Worm (Caenorhabditis elegans) whole organism, young adult: ENCODE results near the gene F57H12.6.

ENCODE experiments used
- D2030.7 ChIP-seq: fragments of 200-800 bp; sonication (Bioruptor generic); IDR thresholded peaks from 2 replicates; pipeline ENCODE4 v1.3.6; 2022; ENCODE audit warnings: missing genetic modification reagents, missing genetic modification characterization, missing compliant biosample characterization
- F33H1.4 ChIP-seq: fragments of 200-800 bp; sonication (Bioruptor generic); IDR thresholded peaks from 2 replicates; pipeline ENCODE4 v1.3.6; 2022; ENCODE audit warnings: missing genetic modification reagents, missing genetic modification characterization, missing compliant biosample characterization
- F39B2.1 ChIP-seq: fragments of 200-800 bp; sonication (Bioruptor generic); IDR thresholded peaks from 2 replicates; pipeline ENCODE4 v1.3.6; 2022; ENCODE audit warnings: missing genetic modification reagents, missing genetic modification characterization, missing compliant biosample characterization
- F49E8.2 ChIP-seq: sonication (generic microtip); optimal IDR thresholded peaks from 3 replicates; lab custom pipeline; 2017; ENCODE audit warnings: missing genetic modification characterization, mild to moderate bottlenecking, missing compliant biosample characterization, antibody characterized with exemption, moderate library complexity; ENCODE audit not compliant: insufficient read depth
- F55B11.4 ChIP-seq: sonication (generic microtip); optimal IDR thresholded peaks from 2 replicates; lab custom pipeline; 2016; ENCODE audit warnings: missing compliant biosample characterization, missing genetic modification characterization, borderline replicate concordance; ENCODE audit not compliant: insufficient read depth
- F57C9.4 ChIP-seq: sonication (generic microtip); optimal IDR thresholded peaks from 2 replicates; lab custom pipeline; 2017; ENCODE audit warnings: mild to moderate bottlenecking, missing genetic modification characterization, missing compliant biosample characterization
- Y53G8AR.9 ChIP-seq: fragments of 200-800 bp; sonication (Bioruptor generic); conservative IDR thresholded peaks from 2 replicates; pipeline ENCODE4 v1.3.6; 2022; ENCODE audit warnings: missing genetic modification reagents, missing genetic modification characterization, missing compliant biosample characterization
- Y67H2A.10 ChIP-seq: fragments of 200-800 bp; sonication (Bioruptor generic); conservative IDR thresholded peaks from 2 replicates; pipeline ENCODE4 v1.3.6; 2022; ENCODE audit warnings: missing genetic modification reagents, missing genetic modification characterization, missing compliant biosample characterization
- atf-7 ChIP-seq: sonication (generic microtip); optimal IDR thresholded peaks from 2 replicates; lab custom pipeline; 2017; ENCODE audit warnings: mild to moderate bottlenecking, missing genetic modification characterization, missing compliant biosample characterization
- athp-1 ChIP-seq: sonication (generic microtip); optimal IDR thresholded peaks from 2 replicates; lab custom pipeline; 2017; ENCODE audit warnings: mild to moderate bottlenecking, missing genetic modification characterization, missing compliant biosample characterization
- attf-6 ChIP-seq: fragments of 200-800 bp; sonication (Bioruptor generic); IDR thresholded peaks from 2 replicates; pipeline ENCODE4 v1.3.6; 2022; ENCODE audit warnings: missing genetic modification reagents, missing genetic modification characterization, missing compliant biosample characterization
- bed-1 ChIP-seq: fragments of 200-800 bp; sonication (Bioruptor generic); IDR thresholded peaks from 2 replicates; pipeline ENCODE4 v1.3.6; 2022; ENCODE audit warnings: missing genetic modification reagents, missing genetic modification characterization, missing compliant biosample characterization
- ceh-100 ChIP-seq: fragments of 200-800 bp; sonication (Bioruptor generic); IDR thresholded peaks from 2 replicates; pipeline ENCODE4 v1.3.6; 2022; ENCODE audit warnings: missing genetic modification reagents, missing genetic modification characterization, missing compliant biosample characterization
- ceh-58 ChIP-seq: fragments of 200-800 bp; sonication (Bioruptor generic); IDR thresholded peaks from 2 replicates; pipeline ENCODE4 v1.3.6; 2022; ENCODE audit warnings: missing genetic modification characterization, missing compliant biosample characterization
- ceh-79 ChIP-seq: sonication (generic microtip); optimal IDR thresholded peaks from 2 replicates; lab custom pipeline; 2017; ENCODE audit warnings: mild to moderate bottlenecking, missing genetic modification characterization, missing compliant biosample characterization
- ceh-91 ChIP-seq: fragments of 200-800 bp; sonication (Bioruptor generic); IDR thresholded peaks from 2 replicates; pipeline ENCODE4 v1.3.6; 2022; ENCODE audit warnings: missing genetic modification reagents, missing genetic modification characterization, missing compliant biosample characterization
- chd-7 ChIP-seq: sonication (generic microtip); optimal IDR thresholded peaks from 2 replicates; lab custom pipeline; 2016; ENCODE audit warnings: mild to moderate bottlenecking, missing genetic modification characterization, moderate library complexity, missing compliant biosample characterization
- dox-1 ChIP-seq: fragments of 200-800 bp; sonication (Bioruptor generic); IDR thresholded peaks from 2 replicates; pipeline ENCODE4 v1.3.6; 2022; ENCODE audit warnings: missing genetic modification reagents, missing genetic modification characterization, missing compliant biosample characterization
- egl-44 ChIP-seq: fragments of 200-800 bp; sonication (Bioruptor generic); IDR thresholded peaks from 2 replicates; pipeline ENCODE4 v1.3.6; 2022; ENCODE audit warnings: missing genetic modification reagents, missing genetic modification characterization, missing compliant biosample characterization
- egrh-3 ChIP-seq: fragments of 200-800 bp; sonication (Bioruptor generic); IDR thresholded peaks from 2 replicates; pipeline ENCODE4 v1.3.6; 2022; ENCODE audit warnings: missing genetic modification reagents, missing genetic modification characterization, missing compliant biosample characterization
- ekl-4 ChIP-seq: fragments of 200-800 bp; sonication (Bioruptor generic); IDR thresholded peaks from 2 replicates; pipeline ENCODE4 v1.3.6; 2022; ENCODE audit warnings: missing genetic modification reagents, missing genetic modification characterization, missing compliant biosample characterization
- hsf-1 ChIP-seq: fragments of 200-800 bp; sonication (Bioruptor generic); IDR thresholded peaks from 2 replicates; pipeline ENCODE4 v1.3.6; 2022; ENCODE audit warnings: missing genetic modification reagents, missing genetic modification characterization, missing compliant biosample characterization
- let-526 ChIP-seq: fragments of 200-800 bp; sonication (Bioruptor generic); IDR thresholded peaks from 2 replicates; pipeline ENCODE4 v1.3.6; 2022; ENCODE audit warnings: missing genetic modification reagents, missing genetic modification characterization, missing compliant biosample characterization
- lsl-1 ChIP-seq: fragments of 200-800 bp; sonication (Bioruptor generic); optimal IDR thresholded peaks from 2 replicates; lab custom pipeline; 2018; ENCODE audit warnings: mild to moderate bottlenecking, missing genetic modification characterization, moderate library complexity, missing compliant biosample characterization
- madf-3 ChIP-seq: fragments of 200-800 bp; sonication (Bioruptor generic); IDR thresholded peaks from 2 replicates; pipeline ENCODE4 v1.3.6; 2022; ENCODE audit warnings: missing genetic modification reagents, missing genetic modification characterization, missing compliant biosample characterization
- madf-6 ChIP-seq: fragments of 200-800 bp; sonication (Bioruptor generic); IDR thresholded peaks from 2 replicates; pipeline ENCODE4 v1.3.6; 2022; ENCODE audit warnings: missing genetic modification reagents, missing genetic modification characterization, missing compliant biosample characterization
- madf-8 ChIP-seq: fragments of 200-800 bp; sonication (Bioruptor generic); conservative IDR thresholded peaks from 2 replicates; pipeline ENCODE4 v1.3.6; 2022; ENCODE audit warnings: missing genetic modification reagents, missing genetic modification characterization, missing compliant biosample characterization
- mes-4 ChIP-seq: sonication (generic microtip); optimal IDR thresholded peaks from 2 replicates; lab custom pipeline; 2016; ENCODE audit warnings: missing genotype, missing genetic modification characterization, missing compliant biosample characterization
- nfya-2 ChIP-seq: fragments of 200-800 bp; sonication (Bioruptor generic); IDR thresholded peaks from 2 replicates; pipeline ENCODE4 v1.3.6; 2022; ENCODE audit warnings: missing genetic modification reagents, missing genetic modification characterization, missing compliant biosample characterization
- nfyb-1 ChIP-seq: fragments of 200-800 bp; sonication (Bioruptor generic); IDR thresholded peaks from 2 replicates; pipeline ENCODE4 v1.3.6; 2022; ENCODE audit warnings: missing genetic modification reagents, missing genetic modification characterization, missing compliant biosample characterization
- nhr-179 ChIP-seq: sonication (generic microtip); optimal IDR thresholded peaks from 2 replicates; lab custom pipeline; 2016; ENCODE audit warnings: mild to moderate bottlenecking, missing genetic modification characterization, missing compliant biosample characterization
- rec-8 ChIP-seq, 2 experiments: sonication (generic microtip); optimal IDR thresholded peaks; 2 replicates each; lab custom pipeline; 2016; ENCODE audit warnings: mild to moderate bottlenecking in 2 of 2, missing genetic modification characterization in 2 of 2, missing genetic modification reagents in 2 of 2, missing genotype in 2 of 2, missing biosample characterization in 1 of 2, missing compliant biosample characterization in 1 of 2, moderate library complexity in 1 of 2
- sea-2 ChIP-seq: fragments of 200-800 bp; sonication (Bioruptor generic); IDR thresholded peaks from 2 replicates; pipeline ENCODE4 v1.3.6; 2022; ENCODE audit warnings: missing genetic modification characterization, missing compliant biosample characterization
- snpc-1.1 ChIP-seq: sonication (generic microtip); optimal IDR thresholded peaks from 2 replicates; lab custom pipeline; 2017; ENCODE audit warnings: missing genetic modification characterization, mild to moderate bottlenecking, missing compliant biosample characterization, antibody characterized with exemption, moderate library complexity, missing genotype, missing genetic modification reagents; ENCODE audit not compliant: insufficient read depth
- tbp1 ChIP-seq: fragments of 200-800 bp; sonication (Bioruptor generic); optimal IDR thresholded peaks from 2 replicates; lab custom pipeline; 2018; ENCODE audit warnings: mild to moderate bottlenecking, missing genetic modification characterization, missing compliant biosample characterization
- tbx-9 ChIP-seq: sonication (generic microtip); optimal IDR thresholded peaks from 2 replicates; lab custom pipeline; 2016; ENCODE audit warnings: borderline replicate concordance, missing genetic modification characterization, inconsistent platforms, missing compliant biosample characterization
- tlf-1 ChIP-seq: fragments of 200-800 bp; sonication (Bioruptor generic); optimal IDR thresholded peaks from 2 replicates; lab custom pipeline; 2018; ENCODE audit warnings: mild to moderate bottlenecking, missing genetic modification characterization, missing compliant biosample characterization
- unc-62 ChIP-seq: fragments of 150-350 bp; optimal IDR thresholded peaks from 2 replicates; lab custom pipeline; 2014; ENCODE audit warnings: missing biosample characterization, missing genetic modification reagents, missing genetic modification characterization
- ztf-25 ChIP-seq: fragments of 200-800 bp; sonication (Bioruptor generic); IDR thresholded peaks from 2 replicates; pipeline ENCODE4 v1.3.6; 2022; ENCODE audit warnings: missing genetic modification reagents, missing genetic modification characterization, missing compliant biosample characterization
- ztf-26 ChIP-seq: sonication (generic microtip); optimal IDR thresholded peaks from 2 replicates; lab custom pipeline; 2017; ENCODE audit warnings: missing genetic modification characterization, missing compliant biosample characterization
- ztf-3 ChIP-seq: fragments of 200-800 bp; sonication (Bioruptor generic); optimal IDR thresholded peaks from 2 replicates; lab custom pipeline; 2018; ENCODE audit warnings: mild to moderate bottlenecking, missing genetic modification characterization, missing compliant biosample characterization
- ztf-6 ChIP-seq: fragments of 200-800 bp; sonication (Bioruptor generic); IDR thresholded peaks from 2 replicates; pipeline ENCODE4 v1.3.6; 2022; ENCODE audit warnings: missing genetic modification reagents, missing genetic modification characterization, missing compliant biosample characterization

F57H12.6 gene

DNA sequence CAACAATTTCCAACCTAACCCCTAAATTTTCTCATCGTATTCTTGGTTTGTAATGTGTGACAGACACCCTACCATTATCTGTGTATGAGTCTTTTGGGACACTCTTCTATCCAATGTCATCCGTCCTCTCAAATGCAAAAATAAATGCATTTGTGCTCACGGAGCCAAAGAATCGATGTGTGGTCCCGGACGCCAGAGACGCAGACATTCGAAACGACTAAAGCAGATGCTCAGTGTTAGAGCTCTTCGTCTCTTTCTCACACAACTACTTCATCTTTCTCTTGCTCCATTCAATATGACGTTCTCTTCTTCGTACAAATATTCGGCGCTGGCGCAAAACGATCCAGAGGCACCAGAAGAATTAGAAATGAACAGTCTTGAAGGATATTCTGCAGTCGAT, 3.5 kb upstream of the F57H12.6 start, which contains the start of gene unc-24:
TSS of gene unc-24 (plus strand) at position 283 of the 400 bp plus-strand sequence.
- TF ChIP-seq let-526 (no peak), ztf-26 (no peak), ztf-3 (no peak)

DNA sequence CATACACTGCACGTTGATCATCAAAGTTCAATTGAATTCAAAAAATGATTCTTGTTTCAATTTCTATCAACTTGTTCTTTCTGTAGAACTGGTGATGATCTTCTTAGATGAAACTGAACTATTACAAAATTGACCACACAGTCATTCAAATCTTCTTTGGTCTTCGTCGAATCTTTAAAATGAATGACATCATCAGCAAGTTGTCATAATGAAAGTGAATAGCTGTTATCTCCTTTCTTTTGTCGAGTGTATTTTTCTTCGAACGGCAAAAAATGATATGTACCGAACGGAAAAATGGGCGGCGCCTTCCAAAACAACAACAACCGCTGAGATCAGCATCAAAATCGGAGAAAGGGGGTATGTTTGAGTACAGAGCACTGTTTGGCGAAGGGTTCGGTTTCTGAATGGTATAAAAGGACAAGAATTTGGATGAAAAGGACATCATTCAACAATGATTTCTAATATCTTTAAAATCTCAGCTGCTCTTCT, 1.4 kb upstream of the F57H12.6 start, which contains the start of gene ora-1:
TSS of gene ora-1 (plus strand) at position 439 of the 489 bp plus-strand sequence.
- TF ChIP-seq ztf-6 (no peak), madf-8 (GFP tag; lab: Robert Waterston, UW) (no peak)

DNA sequence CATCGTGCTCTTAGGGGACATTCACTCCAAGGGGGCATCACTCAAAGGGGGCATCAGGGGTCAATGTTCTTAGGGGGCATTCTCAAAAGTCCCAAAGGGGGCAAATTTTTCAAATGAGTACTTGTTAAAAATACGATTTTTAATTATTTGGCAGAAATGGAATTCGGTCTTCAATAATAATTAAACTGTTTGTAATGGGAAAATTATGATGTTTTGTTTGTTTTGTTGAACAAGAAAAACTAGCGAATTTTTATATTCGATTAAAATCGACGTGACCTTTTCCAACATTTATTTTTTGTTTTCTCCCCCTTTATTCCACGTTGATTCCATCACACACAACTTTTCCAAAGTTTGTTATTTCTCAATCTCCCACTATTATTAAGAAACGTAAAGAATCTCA, 9.1 kb downstream of the F57H12.6 start, which contains the start of gene F57H12.5:
TSS of gene F57H12.5 (plus strand) at position 301 of the 400 bp plus-strand sequence.
- TF ChIP-seq sea-2 (GFP tag; lab: Robert Waterston, UW) (no peak), tlf-1 (GFP tag; lab: Kevin White, UChicago) (no peak), madf-3 (no peak), nhr-179 (tag; lab: Kevin White, UChicago) (no peak), Y67H2A.10 (GFP tag; lab: Robert Waterston, UW) (no peak), nfya-2 (GFP tag; lab: Robert Waterston, UW) (no peak), ztf-3 (no peak), unc-62 (GFP tag; lab: Kevin White, UChicago) (no peak), F55B11.4 (tag; lab: Kevin White, UChicago) (no peak), lsl-1 (no peak), tbp1 (GFP tag; lab: Kevin White, UChicago) (no peak), ceh-58 (no peak)

DNA sequence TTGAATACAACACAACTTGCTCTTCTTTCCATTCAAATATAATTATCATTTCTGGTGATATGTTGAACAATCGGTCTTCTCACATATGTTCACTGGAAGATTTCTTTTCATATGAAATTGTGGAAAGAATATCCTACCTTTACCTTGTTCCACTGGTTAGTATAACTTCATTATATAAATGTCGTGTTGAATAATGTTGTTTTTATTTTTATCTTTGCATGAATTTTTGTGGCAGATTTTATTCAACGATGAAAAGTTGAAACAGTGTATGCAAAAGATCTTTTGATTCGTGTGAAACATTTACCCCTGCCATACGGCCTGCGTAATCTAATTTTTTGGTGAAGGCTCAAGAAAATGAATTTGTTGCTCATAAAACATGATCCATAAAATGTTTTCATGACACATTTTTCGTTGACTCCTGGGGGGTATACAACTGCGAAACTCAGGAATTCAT, 14.2 kb downstream of the F57H12.6 start:
- no peak for TF ChIP-seq egrh-3 (GFP tag; lab: Robert Waterston, UW)
- TF ChIP-seq lsl-1, result peak; percentile 55
- TF ChIP-seq F33H1.4 (GFP tag; lab: Robert Waterston, UW), result peak; percentile 43
- peak; percentile 76 for TF ChIP-seq madf-6
- peak; percentile 78 for TF ChIP-seq F57C9.4 (tag; lab: Kevin White, UChicago)
- peak; percentile 76 for TF ChIP-seq F39B2.1 (GFP tag; lab: Robert Waterston, UW)
- TF ChIP-seq ztf-25 (GFP tag; lab: Robert Waterston, UW), result no peak
- TF ChIP-seq Y53G8AR.9 (GFP tag; lab: Robert Waterston, UW), result peak; percentile 86
- peak; percentile 60 for TF ChIP-seq snpc-1.1 (tag; lab: Kevin White, UChicago)
- TF ChIP-seq attf-6, result peak; percentile 75
- peak; percentile 97 for TF ChIP-seq F49E8.2 (tag; lab: Kevin White, UChicago)
- TF ChIP-seq ceh-100, result peak; percentile 59; the same call in 1 of the 2 replicates
- 0 out of 2 replicates have a peak, but pooled peaks have one; percentile 21 for TF ChIP-seq nfya-2 (GFP tag; lab: Robert Waterston, UW)
- peak; percentile 28 for TF ChIP-seq tbx-9 (tag; lab: Kevin White, UChicago)
- TF ChIP-seq chd-7, result peak; percentile 88
- 0 out of 2 replicates have a peak, but pooled peaks have one; percentile 56 for TF ChIP-seq nfyb-1
- no peak for TF ChIP-seq ceh-91 (GFP tag; lab: Robert Waterston, UW)
- TF ChIP-seq atf-7 (tag; lab: Kevin White, UChicago), result peak; percentile 22
- peak; percentile 61 for TF ChIP-seq tbp1 (GFP tag; lab: Kevin White, UChicago)
- 0 out of 2 replicates have a peak, but pooled peaks have one; percentile 5 for TF ChIP-seq dox-1 (GFP tag; lab: Robert Waterston, UW)
- no peak for TF ChIP-seq bed-1 (GFP tag; lab: Robert Waterston, UW)
- peak in 1 of 2 experiments; percentile 4 for TF ChIP-seq rec-8 (tag; optimal IDR thresholded peaks at IDR 0.05; lab: Kevin White, UChicago)
- peak; percentile 44 for TF ChIP-seq mes-4 (tag; lab: Kevin White, UChicago)
- TF ChIP-seq ceh-79 (tag; lab: Kevin White, UChicago), result peak; percentile 50
- no peak for TF ChIP-seq D2030.7 (GFP tag; lab: Robert Waterston, UW)
- 0 out of 2 replicates have a peak, but pooled peaks have one; percentile 28 for TF ChIP-seq egl-44
- TF ChIP-seq hsf-1, result peak; percentile 80
- TF ChIP-seq ekl-4, result peak; percentile 86
- no peak for TF ChIP-seq let-526
- TF ChIP-seq athp-1, result peak; percentile 65
